Fruit fly (Drosophila melanogaster) whole organism: ENCODE results near the gene Strump.

Experiments
- pan ChIP-seq: fragments of >200 bp; optimal IDR thresholded peaks from 2 replicates; lab custom pipeline; 2017
- psq ChIP-seq: fragments of >200 bp; optimal IDR thresholded peaks from 2 replicates; lab custom pipeline; 2017

DNA sequence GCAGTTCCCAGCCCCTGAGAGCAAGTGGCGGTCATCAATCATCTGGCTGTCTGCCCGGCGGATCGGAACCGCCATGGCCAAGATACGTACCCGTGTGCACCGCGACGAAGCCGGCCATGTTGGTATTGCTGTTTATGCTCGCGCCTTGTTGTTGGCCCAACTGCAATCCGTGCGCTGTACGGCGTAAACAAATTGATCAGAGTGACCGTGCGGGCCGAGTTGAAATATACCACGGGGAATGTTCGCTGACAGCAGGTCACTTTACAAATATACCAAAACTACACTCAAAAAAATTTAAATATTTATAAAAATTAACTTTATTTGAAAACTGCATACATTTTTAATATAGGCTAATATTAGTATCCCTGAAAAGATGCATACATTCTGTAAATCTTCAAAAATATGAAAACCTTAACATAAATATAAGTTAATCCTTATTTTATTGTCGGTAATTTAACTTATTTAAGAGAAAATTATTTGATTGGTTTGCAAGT, 34.4 kb upstream of the Strump start, which contains the start of gene Tasp1:
- TF ChIP-seq psq (lab: Kevin White, UChicago) (no peak), pan (lab: Kevin White, UChicago) (no peak)
